Worm (Caenorhabditis elegans): ENCODE data around the gene srx-80.

ce11 chrV:11631128-11631527, 37.6 kb downstream of the srx-80 start:
- TF ChIP-seq pqm-1 (tag; optimal IDR thresholded peaks at IDR 0.05): no peak
- no peak for TF ChIP-seq Y48G9A.11 (GFP tag; IDR thresholded peaks at IDR 0.05)
- TF ChIP-seq snpc-1.2 (GFP tag; IDR thresholded peaks at IDR 0.05): no peak
- TF ChIP-seq zfp-2 (tag; optimal IDR thresholded peaks at IDR 0.05): no peak
- TF ChIP-seq fkh-10 (GFP tag; optimal IDR thresholded peaks at IDR 0.05): no peak
- TF ChIP-seq lsy-2 (tag; optimal IDR thresholded peaks at IDR 0.05): no peak
- no peak for TF ChIP-seq aly-2 (tag; optimal IDR thresholded peaks at IDR 0.05)
- no peak for TF ChIP-seq nhr-76 (tag; optimal IDR thresholded peaks at IDR 0.05)
- TF ChIP-seq lin-39 (tag; optimal IDR thresholded peaks at IDR 0.05): no peak
- no peak for TF ChIP-seq egl-43 (GFP tag; IDR thresholded peaks at IDR 0.05)
- TF ChIP-seq dmd-9 (GFP tag; IDR thresholded peaks at IDR 0.05): no peak
